Fruit fly (Drosophila melanogaster) whole organism, embryonic: ENCODE data around the gene pav.
A peak's percentile ranks its signal among the peaks of the same experiment; 100 is the strongest.

Experiments
- Atf-2 ChIP-seq: fragments of 200-800 bp; sonication (Bioruptor generic); optimal IDR thresholded peaks from 2 replicates; lab custom pipeline; 2016; ENCODE audit warnings: missing biosample characterization, missing genetic modification characterization
- Awh ChIP-seq: fragments of 200-800 bp; sonication (Bioruptor generic); IDR thresholded peaks from 2 replicates; pipeline ENCODE4, ENCODE4 v1.3.6; 2022; ENCODE audit warnings: missing biosample characterization, missing genetic modification characterization
- CG10147 ChIP-seq: fragments of 200-800 bp; sonication (Bioruptor generic); optimal IDR thresholded peaks from 2 replicates; lab custom pipeline; 2019; ENCODE audit warnings: missing biosample characterization, mild to moderate bottlenecking, missing genetic modification characterization, moderate library complexity
- CG10209 ChIP-seq: fragments of 200-800 bp; sonication (Bioruptor generic); optimal IDR thresholded peaks from 3 replicates; lab custom pipeline; 2017; ENCODE audit warnings: missing biosample characterization, mild to moderate bottlenecking, missing genetic modification characterization, missing genetic modification reagents
- CG10654 ChIP-seq: fragments of 200-800 bp; sonication (Bioruptor generic); optimal IDR thresholded peaks from 2 replicates; lab custom pipeline; 2016; ENCODE audit warnings: missing biosample characterization, missing genetic modification characterization
- CG11085 ChIP-seq: fragments of 200-800 bp; sonication (Bioruptor generic); IDR thresholded peaks from 2 replicates; pipeline ENCODE4 v1.3.6; 2022; ENCODE audit warnings: missing biosample characterization, missing genetic modification characterization
- CG2199 ChIP-seq: fragments of 200-800 bp; sonication (Bioruptor generic); IDR thresholded peaks from 3 replicates; pipeline ENCODE4 v1.3.6; 2022; ENCODE audit warnings: missing biosample characterization, missing genetic modification characterization
- CG30403 ChIP-seq: fragments of 200-800 bp; sonication (Bioruptor generic); optimal IDR thresholded peaks from 3 replicates; lab custom pipeline; 2016; ENCODE audit warnings: missing biosample characterization, missing genetic modification characterization
- CG31388 ChIP-seq: fragments of 200-800 bp; sonication (Bioruptor generic); optimal IDR thresholded peaks from 2 replicates; lab custom pipeline; 2016; ENCODE audit warnings: missing biosample characterization, missing genetic modification characterization
- CG33557 ChIP-seq: fragments of 200-800 bp; sonication (Bioruptor generic); optimal IDR thresholded peaks from 2 replicates; lab custom pipeline; 2019; ENCODE audit warnings: missing biosample characterization, mild to moderate bottlenecking, missing genetic modification characterization, moderate library complexity
- CG3838 ChIP-seq: fragments of 200-800 bp; sonication (Bioruptor generic); optimal IDR thresholded peaks from 3 replicates; lab custom pipeline; 2016; ENCODE audit warnings: missing biosample characterization, missing genetic modification characterization
- CG4404 ChIP-seq: fragments of 200-800 bp; sonication (Bioruptor generic); IDR thresholded peaks from 2 replicates; pipeline ENCODE4 v1.3.6; 2022; ENCODE audit warnings: missing biosample characterization, missing genetic modification characterization
- CG6654 ChIP-seq: fragments of 200-800 bp; sonication (Bioruptor generic); optimal IDR thresholded peaks from 2 replicates; lab custom pipeline; 2017; ENCODE audit warnings: missing biosample characterization, mild to moderate bottlenecking, missing genetic modification characterization
- CG7372 ChIP-seq: fragments of 200-800 bp; sonication (Bioruptor generic); IDR thresholded peaks from 2 replicates; pipeline ENCODE4 v1.3.6; 2022; ENCODE audit warnings: missing biosample characterization, missing genetic modification characterization
- CG7839 ChIP-seq: fragments of 200-800 bp; sonication (Bioruptor generic); optimal IDR thresholded peaks from 3 replicates; lab custom pipeline; 2018; ENCODE audit warnings: missing biosample characterization, mild to moderate bottlenecking, missing genetic modification characterization, moderate library complexity
- CG8290 ChIP-seq, 3 experiments: fragments of 200-800 bp; sonication (Bioruptor generic); optimal IDR thresholded peaks; 2 replicates each; lab custom pipeline; 2016 to 2019; ENCODE audit warnings: missing biosample characterization in 3 of 3, missing genetic modification characterization in 3 of 3, mild to moderate bottlenecking in 2 of 3, moderate library complexity in 1 of 3
- CG9437 ChIP-seq: fragments of 200-800 bp; sonication (Bioruptor generic); optimal IDR thresholded peaks from 2 replicates; lab custom pipeline; 2018; ENCODE audit warnings: missing biosample characterization, mild to moderate bottlenecking, missing genetic modification characterization
- CG9876 ChIP-seq: fragments of 200-800 bp; sonication (Bioruptor generic); optimal IDR thresholded peaks from 2 replicates; lab custom pipeline; 2016; ENCODE audit warnings: missing biosample characterization, missing genetic modification characterization
- Elba2 ChIP-seq: fragments of 200-800 bp; sonication (Bioruptor generic); optimal IDR thresholded peaks from 3 replicates; lab custom pipeline; 2016; ENCODE audit warnings: missing biosample characterization, missing genetic modification characterization
- Ets65A ChIP-seq: fragments of 200-800 bp; sonication (Bioruptor generic); peaks from one replicate; lab custom pipeline; 2016; ENCODE audit warnings: missing biosample characterization, missing genetic modification characterization
- Fer2 ChIP-seq: fragments of 200-800 bp; sonication (Bioruptor generic); optimal IDR thresholded peaks from 2 replicates; lab custom pipeline; 2018; ENCODE audit warnings: missing biosample characterization, mild to moderate bottlenecking, missing genetic modification characterization, moderate library complexity
- HmgD ChIP-seq: fragments of 200-800 bp; sonication (Bioruptor generic); optimal IDR thresholded peaks from 3 replicates; lab custom pipeline; 2016; ENCODE audit warnings: missing biosample characterization, missing genetic modification characterization
- Myb ChIP-seq: fragments of 200-800 bp; sonication (Bioruptor generic); optimal IDR thresholded peaks from 2 replicates; lab custom pipeline; 2016; ENCODE audit warnings: missing biosample characterization, missing genetic modification characterization
- Oaz ChIP-seq: fragments of 200-800 bp; sonication (Bioruptor generic); IDR thresholded peaks from 2 replicates; pipeline ENCODE4 v1.3.6; 2022; ENCODE audit warnings: missing biosample characterization, missing genetic modification characterization
- Opbp ChIP-seq: fragments of 200-800 bp; sonication (Bioruptor generic); IDR thresholded peaks from 3 replicates; pipeline ENCODE4 v1.3.6; 2022; ENCODE audit warnings: missing biosample characterization, missing genetic modification characterization; ENCODE audit not compliant: partially characterized antibody
- Rfx ChIP-seq: fragments of 200-800 bp; sonication (Bioruptor generic); IDR thresholded peaks from 2 replicates; pipeline ENCODE4 v1.3.6; 2022; ENCODE audit warnings: missing biosample characterization, missing genetic modification characterization
- Sin3A ChIP-seq: fragments of >200 bp; optimal IDR thresholded peaks from 2 replicates; lab custom pipeline; 2018
- Sry-β ChIP-seq: fragments of 200-800 bp; sonication (Bioruptor generic); optimal IDR thresholded peaks from 2 replicates; lab custom pipeline; 2018; ENCODE audit warnings: missing biosample characterization, mild to moderate bottlenecking, missing genetic modification characterization, moderate library complexity
- cg ChIP-seq: fragments of 200-800 bp; sonication (Bioruptor generic); optimal IDR thresholded peaks from 3 replicates; lab custom pipeline; 2019; ENCODE audit warnings: missing biosample characterization, mild to moderate bottlenecking, missing genetic modification characterization, moderate library complexity
- crp ChIP-seq, 2 experiments: fragments of 200-800 bp; sonication (Bioruptor generic); optimal IDR thresholded peaks; 2 replicates in 1 of 2; 3 replicates in 1 of 2; lab custom pipeline; 2017; ENCODE audit warnings: missing biosample characterization in 2 of 2, missing genetic modification characterization in 2 of 2, mild to moderate bottlenecking in 1 of 2, moderate library complexity in 1 of 2
- dati ChIP-seq: fragments of 200-800 bp; sonication (Bioruptor generic); IDR thresholded peaks from 2 replicates; pipeline ENCODE4 v1.3.6; 2022; ENCODE audit warnings: missing biosample characterization, missing genetic modification characterization
- eyg ChIP-seq: fragments of 200-800 bp; sonication (Bioruptor generic); optimal IDR thresholded peaks from 3 replicates; lab custom pipeline; 2016; ENCODE audit warnings: missing biosample characterization, missing genetic modification characterization
- fd102C ChIP-seq: fragments of 200-800 bp; sonication (Bioruptor generic); optimal IDR thresholded peaks from 2 replicates; lab custom pipeline; 2018; ENCODE audit warnings: missing biosample characterization, mild to moderate bottlenecking, missing genetic modification characterization, moderate library complexity
- ftz-f1 ChIP-seq: fragments of 200-800 bp; sonication (Bioruptor generic); optimal IDR thresholded peaks from 2 replicates; lab custom pipeline; 2016; ENCODE audit warnings: missing biosample characterization, missing genetic modification characterization
- gt ChIP-seq: fragments of 200-800 bp; sonication (Bioruptor generic); IDR thresholded peaks from 2 replicates; pipeline ENCODE4 v1.3.6; 2022; ENCODE audit warnings: missing biosample characterization, missing genetic modification characterization
- kay ChIP-seq: fragments of 200-800 bp; sonication (Bioruptor generic); optimal IDR thresholded peaks from 2 replicates; lab custom pipeline; 2016; ENCODE audit warnings: missing biosample characterization, missing genetic modification characterization
- kni ChIP-seq: fragments of 200-800 bp; sonication (Bioruptor generic); optimal IDR thresholded peaks from 3 replicates; lab custom pipeline; 2017; ENCODE audit warnings: mild to moderate bottlenecking, missing biosample characterization, missing genetic modification reagents, missing genetic modification characterization
- mld ChIP-seq: fragments of 200-800 bp; sonication (Bioruptor generic); IDR thresholded peaks from 3 replicates; pipeline ENCODE4 v1.3.6; 2022; ENCODE audit warnings: missing biosample characterization, missing genetic modification characterization; ENCODE audit not compliant: partially characterized antibody
- pb ChIP-seq: fragments of 200-800 bp; sonication (Bioruptor generic); optimal IDR thresholded peaks from 3 replicates; lab custom pipeline; 2016; ENCODE audit warnings: missing biosample characterization, missing genetic modification characterization
- peb ChIP-seq: fragments of 200-800 bp; sonication (Bioruptor generic); IDR thresholded peaks from 2 replicates; pipeline ENCODE4 v1.3.6; 2022; ENCODE audit warnings: missing biosample characterization, missing genetic modification characterization
- pita ChIP-seq: fragments of 200-800 bp; sonication (Bioruptor generic); optimal IDR thresholded peaks from 2 replicates; lab custom pipeline; 2017; ENCODE audit warnings: missing biosample characterization, mild to moderate bottlenecking, missing genetic modification characterization
- prd ChIP-seq, 3 experiments: fragments of >200 bp in 2 of 3; fragments of 200-800 bp in 1 of 3; sonication (Bioruptor generic) in 1 of 3; optimal IDR thresholded peaks in 2 of 3; IDR thresholded peaks in 1 of 3; 2 replicates in 2 of 3; 3 replicates in 1 of 3; pipeline versions ENCODE4 v1.3.6 to Lab custom; 2017 to 2022; ENCODE audit warnings: missing biosample characterization in 1 of 3, missing genetic modification characterization in 1 of 3
- pzg ChIP-seq: fragments of 200-800 bp; sonication (Bioruptor generic); optimal IDR thresholded peaks from 3 replicates; lab custom pipeline; 2018; ENCODE audit warnings: missing biosample characterization, mild to moderate bottlenecking, missing genetic modification characterization, moderate library complexity
- row ChIP-seq: fragments of 200-800 bp; sonication (Bioruptor generic); IDR thresholded peaks from 3 replicates; pipeline ENCODE4 v1.3.6; 2022; ENCODE audit warnings: missing biosample characterization, missing genetic modification characterization
- tin ChIP-seq: fragments of 200-800 bp; sonication (Bioruptor generic); optimal IDR thresholded peaks from 3 replicates; lab custom pipeline; 2016; ENCODE audit warnings: missing biosample characterization, missing genetic modification characterization
- toy ChIP-seq: fragments of 200-800 bp; sonication (Bioruptor generic); IDR thresholded peaks from 2 replicates; pipeline ENCODE4 v1.3.6; 2022; ENCODE audit warnings: missing biosample characterization, missing genetic modification characterization
- trh ChIP-seq: fragments of 200-800 bp; sonication (Bioruptor generic); optimal IDR thresholded peaks from 2 replicates; lab custom pipeline; 2016; ENCODE audit warnings: missing biosample characterization, missing genetic modification characterization
- wdn ChIP-seq: fragments of 200-800 bp; sonication (Bioruptor generic); IDR thresholded peaks from 2 replicates; pipeline ENCODE4 v1.3.6; 2022; ENCODE audit warnings: missing biosample characterization, missing genetic modification characterization
- zf30C ChIP-seq: fragments of 200-800 bp; sonication (Bioruptor generic); optimal IDR thresholded peaks from 3 replicates; lab custom pipeline; 2018; ENCODE audit warnings: missing biosample characterization, mild to moderate bottlenecking, missing genetic modification characterization

The pav gene

DNA sequence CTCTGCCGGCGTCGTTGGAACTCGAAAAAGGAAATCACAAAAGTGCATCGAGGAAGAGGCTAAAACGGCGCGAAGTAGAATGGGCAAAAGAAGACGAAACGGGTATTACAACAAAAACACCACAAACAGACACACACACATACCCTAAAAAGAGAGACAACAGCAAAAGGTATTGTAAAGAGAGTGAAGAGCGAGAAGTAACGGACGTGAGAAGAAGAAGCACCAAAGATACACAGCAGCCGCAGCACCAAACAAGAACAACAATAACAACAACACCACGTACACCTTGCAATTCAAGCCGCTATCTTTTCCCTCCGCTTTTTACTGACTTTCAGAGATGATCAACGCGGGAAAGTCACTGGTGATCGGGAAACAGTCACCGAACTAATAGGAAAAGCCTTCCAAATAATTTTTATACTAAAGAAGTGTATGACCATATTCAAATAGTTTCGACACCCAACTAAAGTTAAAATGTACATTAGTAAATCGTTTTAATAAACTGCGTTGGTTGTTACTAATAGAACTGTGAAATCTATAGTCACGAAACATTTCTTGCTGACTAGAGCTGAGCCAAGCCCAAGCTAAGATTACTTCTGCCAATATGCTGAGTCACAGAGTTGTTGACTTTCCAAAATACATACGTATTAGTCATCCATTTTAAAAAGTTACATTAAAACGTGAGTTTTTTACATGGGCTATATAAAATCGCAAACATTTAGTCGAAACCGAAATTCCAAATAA is 9.8 kb downstream of the pav start (continued):
- no peak for TF ChIP-seq CG7839 (tag; lab: Kevin White, UChicago)
- no peak for TF ChIP-seq CG3838 (GFP tag; lab: Kevin White, UChicago)
- TF ChIP-seq kni (GFP tag; lab: Kevin White, UChicago), result peak; percentile 46
- TF ChIP-seq dati, result no peak
- no peak for TF ChIP-seq CG31388 (GFP tag; lab: Kevin White, UChicago)
- TF ChIP-seq CG9876 (GFP tag; lab: Kevin White, UChicago), result no peak
- no peak for TF ChIP-seq Opbp
- TF ChIP-seq CG11085 (GFP tag; lab: Robert Waterston, UW), result no peak
- no peak for TF ChIP-seq fd102C (GFP tag; lab: Kevin White, UChicago)
- no peak for TF ChIP-seq crp (GFP tag; optimal IDR thresholded peaks at IDR 0.05; lab: Kevin White, UChicago)
- no peak for TF ChIP-seq CG30403 (GFP tag; lab: Kevin White, UChicago)
- no peak for TF ChIP-seq CG6654
- TF ChIP-seq prd (optimal IDR thresholded peaks at IDR 0.05; lab: Kevin White, UChicago), result no peak
- no peak for TF ChIP-seq prd (GFP tag; IDR thresholded peaks at IDR 0.05; lab: Robert Waterston, UW)
- peak; percentile 8 for TF ChIP-seq Myb (GFP tag; lab: Kevin White, UChicago)
- TF ChIP-seq HmgD (GFP tag; lab: Kevin White, UChicago), result peak; percentile 54
- TF ChIP-seq row (GFP tag; lab: Robert Waterston, UW), result peak; percentile 40
- no peak for TF ChIP-seq pita (GFP tag; lab: Kevin White, UChicago)
- TF ChIP-seq CG2199, result 0 out of 3 replicates have a peak, but pooled peaks have one; percentile 16
- TF ChIP-seq cg (GFP tag; lab: Kevin White, UChicago), result peak; percentile 65
- TF ChIP-seq eyg (GFP tag; lab: Kevin White, UChicago), result no peak
- no peak for TF ChIP-seq Ets65A (GFP tag; lab: Kevin White, UChicago)
- TF ChIP-seq trh (GFP tag; lab: Kevin White, UChicago), result no peak
- TF ChIP-seq pzg (GFP tag; lab: Kevin White, UChicago), result no peak
- peak; percentile 20 for TF ChIP-seq Atf-2 (GFP tag; lab: Kevin White, UChicago)
- no peak for TF ChIP-seq CG10209
- TF ChIP-seq gt (GFP tag; lab: Robert Waterston, UW), result no peak
- TF ChIP-seq Sry-β, result peak; percentile 85
- TF ChIP-seq kay (GFP tag; lab: Kevin White, UChicago), result no peak
- TF ChIP-seq, all 482 proteins: peak for 23

- TF ChIP-seq mld (GFP tag; lab: Robert Waterston, UW) (no peak), CG10147 (no peak), Rfx (GFP tag; lab: Robert Waterston, UW) (no peak), toy (GFP tag; lab: Robert Waterston, UW) (no peak), tin (GFP tag; lab: Kevin White, UChicago) (no peak), Oaz (GFP tag; lab: Robert Waterston, UW) (no peak), CG33557 (GFP tag; lab: Kevin White, UChicago) (no peak), trh (GFP tag; lab: Kevin White, UChicago) (no peak), ftz-f1 (GFP tag; lab: Kevin White, UChicago) (peak; percentile 6), CG9437 (GFP tag; lab: Kevin White, UChicago) (no peak), Awh (GFP tag; lab: Robert Waterston, UW) (no peak), Fer2 (tag; lab: Kevin White, UChicago) (no peak), wdn (GFP tag; lab: Robert Waterston, UW) (no peak), CG7372 (no peak), zf30C (GFP tag; lab: Kevin White, UChicago) (peak; percentile 89), CG8290 (GFP tag; optimal IDR thresholded peaks at IDR 0.05; lab: Kevin White, UChicago) (no peak), CG8290 (tag; optimal IDR thresholded peaks at IDR 0.05; lab: Kevin White, UChicago) (no peak), pb (GFP tag; lab: Kevin White, UChicago) (no peak), Elba2 (no peak), CG10654 (no peak), CG4404 (GFP tag; lab: Robert Waterston, UW) (no peak), Sin3A (lab: Kevin White, UChicago) (no peak), peb (GFP tag; lab: Robert Waterston, UW) (no peak), crp (GFP tag; optimal IDR thresholded peaks at IDR 0.05; lab: Kevin White, UChicago) (no peak)
Measured at dm6 chr3L:4252862-4253610, 10.5 kb downstream of the pav start.
